Fruit fly (Drosophila melanogaster): ENCODE results near the gene CG11601.

CG11601 gene

dm6 chr2L:322915-323314, 39.8 kb upstream of the CG11601 start:
- peak; percentile 55 for TF ChIP-seq GATAe (GFP tag; conservative IDR thresholded peaks at IDR 0.05)
- no peak for TF ChIP-seq chn (GFP tag; optimal IDR thresholded peaks at IDR 0.05)
- no peak for TF ChIP-seq D (optimal IDR thresholded peaks at IDR 0.05)
- no peak for TF ChIP-seq D (GFP tag; optimal IDR thresholded peaks at IDR 0.05)
- TF ChIP-seq Blimp-1 (GFP tag; optimal IDR thresholded peaks at IDR 0.05): no peak
- TF ChIP-seq grn (GFP tag; optimal IDR thresholded peaks at IDR 0.05): peak; percentile 87
- no peak for TF ChIP-seq CG7963 (GFP tag; IDR thresholded peaks at IDR 0.05; ENCODE audit: partially characterized antibody)
- TF ChIP-seq CG13296 (GFP tag; optimal IDR thresholded peaks at IDR 0.05): peak; percentile 24
- no peak for TF ChIP-seq chinmo (GFP tag; IDR thresholded peaks at IDR 0.05; ENCODE audit: partially characterized antibody)
- no peak for TF ChIP-seq tna (GFP tag; IDR thresholded peaks at IDR 0.05; ENCODE audit: partially characterized antibody)
- TF ChIP-seq pfk (GFP tag; optimal IDR thresholded peaks at IDR 0.05): peak; percentile 16
- TF ChIP-seq CG12071 (GFP tag; optimal IDR thresholded peaks at IDR 0.05): peak; percentile 46
- TF ChIP-seq CkIIα-i1 (GFP tag; IDR thresholded peaks at IDR 0.05): no peak
- no peak for TF ChIP-seq CG11696 (GFP tag; IDR thresholded peaks at IDR 0.05)
- peak; percentile 4 for TF ChIP-seq caup (GFP tag; optimal IDR thresholded peaks at IDR 0.05; ENCODE audit: severe bottlenecking)
- TF ChIP-seq mirr (GFP tag; optimal IDR thresholded peaks at IDR 0.05): peak; percentile 87
- TF ChIP-seq trh (GFP tag; optimal IDR thresholded peaks at IDR 0.05): no peak
- TF ChIP-seq CG18764 (GFP tag; optimal IDR thresholded peaks at IDR 0.05): no peak
- no peak for TF ChIP-seq al (GFP tag; IDR thresholded peaks at IDR 0.05)
- TF ChIP-seq phol (tag; optimal IDR thresholded peaks at IDR 0.05): no peak
- TF ChIP-seq ab (GFP tag; optimal IDR thresholded peaks at IDR 0.05): no peak
- TF ChIP-seq Eip74EF (GFP tag; optimal IDR thresholded peaks at IDR 0.05): no peak
- peak; percentile 0 for TF ChIP-seq cwo (GFP tag; optimal IDR thresholded peaks at IDR 0.05)
- TF ChIP-seq CG31365 (tag; optimal IDR thresholded peaks at IDR 0.05): no peak
- TF ChIP-seq croc (GFP tag; conservative IDR thresholded peaks at IDR 0.05): no peak
- TF ChIP-seq CG18599 (GFP tag; optimal IDR thresholded peaks at IDR 0.05): peak; percentile 39
- no peak for TF ChIP-seq CG11560 (tag; IDR thresholded peaks at IDR 0.05)
- TF ChIP-seq slbo (GFP tag; IDR thresholded peaks at IDR 0.05): no peak
- no peak for TF ChIP-seq sens (GFP tag)
- TF ChIP-seq CG42726 (GFP tag; IDR thresholded peaks at IDR 0.05; ENCODE audit: partially characterized antibody): no peak
- no peak for TF ChIP-seq Fer2 (tag; optimal IDR thresholded peaks at IDR 0.05)
- TF ChIP-seq CG1529 (GFP tag; optimal IDR thresholded peaks at IDR 0.05): no peak
- TF ChIP-seq CG9797 (GFP tag; optimal IDR thresholded peaks at IDR 0.05): no peak
- TF ChIP-seq CG34376 (GFP tag; optimal IDR thresholded peaks at IDR 0.05): peak; percentile 60
- TF ChIP-seq CG9437 (GFP tag; optimal IDR thresholded peaks at IDR 0.05): no peak
- TF ChIP-seq CG11085 (GFP tag; IDR thresholded peaks at IDR 0.05): no peak
- no peak for TF ChIP-seq dm (GFP tag; optimal IDR thresholded peaks at IDR 0.05)
- no peak for TF ChIP-seq CG17912 (GFP tag; optimal IDR thresholded peaks at IDR 0.05)
- no peak for TF ChIP-seq CG6813 (GFP tag; optimal IDR thresholded peaks at IDR 0.05)
- TF ChIP-seq Dref (GFP tag; IDR thresholded peaks at IDR 0.05): no peak
- TF ChIP-seq Stat92E (GFP tag; optimal IDR thresholded peaks at IDR 0.05): no peak
- TF ChIP-seq jumu (GFP tag; optimal IDR thresholded peaks at IDR 0.05): no peak
- TF ChIP-seq CG7928 (GFP tag; optimal IDR thresholded peaks at IDR 0.05): no peak
- TF ChIP-seq CG8388 (GFP tag; optimal IDR thresholded peaks at IDR 0.05): no peak
- no peak for TF ChIP-seq Lpt (GFP tag; optimal IDR thresholded peaks at IDR 0.05)
- TF ChIP-seq exex (tag; optimal IDR thresholded peaks at IDR 0.05): peak; percentile 98
- no peak for TF ChIP-seq gt (GFP tag; IDR thresholded peaks at IDR 0.05)
- TF ChIP-seq CG5245 (GFP tag; optimal IDR thresholded peaks at IDR 0.05): no peak
- no peak for TF ChIP-seq sr (GFP tag; IDR thresholded peaks at IDR 0.05)
- no peak for TF ChIP-seq Oaz (GFP tag; IDR thresholded peaks at IDR 0.05)
- no peak for TF ChIP-seq CG11456 (GFP tag; IDR thresholded peaks at IDR 0.05)

Measured in whole organism, embryonic.